Worm (Caenorhabditis elegans): ENCODE data around the gene K09F6.9.

Gene K09F6.9

DNA sequence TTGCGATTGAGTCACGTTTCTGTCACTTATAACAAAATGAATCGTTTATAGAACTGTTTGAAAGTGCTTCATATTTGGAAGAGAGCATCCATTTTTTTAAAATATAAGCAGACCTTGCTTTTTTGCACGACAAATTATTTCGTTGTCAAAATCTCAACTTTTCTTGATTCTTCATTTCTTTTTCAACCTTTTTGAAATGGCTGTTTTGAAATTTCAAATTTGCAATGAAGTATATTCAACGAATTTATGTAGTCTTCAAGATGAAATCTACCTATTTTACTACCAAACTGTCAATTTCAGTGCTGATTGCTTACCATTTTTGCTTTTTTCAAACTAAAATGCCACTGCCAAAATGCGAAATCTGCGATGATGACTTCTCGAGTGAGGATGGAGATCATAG is 24.2 kb upstream of the K09F6.9 start, which contains the start of gene B0281.3:
B0281.3 (plus strand) TSS at position 301 of the 400 bp plus-strand sequence.
- TF ChIP-seq klf-2 (GFP tag; conservative IDR thresholded peaks at IDR 0.05) (no peak), ztf-29 (GFP tag; IDR thresholded peaks at IDR 0.05) (no peak), med-1 (GFP tag; optimal IDR thresholded peaks at IDR 0.05; ENCODE audit: insufficient read depth) (no peak), T22C8.4 (GFP tag; IDR thresholded peaks at IDR 0.05) (no peak)

ce11 chrII:2305507-2305906 is 23.0 kb upstream of the K09F6.9 start:
- TF ChIP-seq ztf-29 (GFP tag; IDR thresholded peaks at IDR 0.05) = no peak
- no peak for TF ChIP-seq ref-1 (GFP tag; conservative IDR thresholded peaks at IDR 0.05)
- TF ChIP-seq klf-2 (GFP tag; conservative IDR thresholded peaks at IDR 0.05) = no peak
- TF ChIP-seq tab-1 (GFP tag; IDR thresholded peaks at IDR 0.05) = no peak
- TF ChIP-seq flt-1 (GFP tag; IDR thresholded peaks at IDR 0.05) = no peak
- no peak for TF ChIP-seq cog-1 (tag; optimal IDR thresholded peaks at IDR 0.05)
- no peak for TF ChIP-seq ztf-23 (GFP tag; IDR thresholded peaks at IDR 0.05)
- no peak for TF ChIP-seq med-1 (GFP tag; optimal IDR thresholded peaks at IDR 0.05; ENCODE audit: insufficient read depth)
- no peak for TF ChIP-seq T22C8.4 (GFP tag; IDR thresholded peaks at IDR 0.05)

- TF ChIP-seq T22C8.4 (GFP tag; IDR thresholded peaks at IDR 0.05) (no peak), ref-1 (GFP tag; conservative IDR thresholded peaks at IDR 0.05) (no peak), klf-2 (GFP tag; conservative IDR thresholded peaks at IDR 0.05) (no peak), ztf-23 (GFP tag; IDR thresholded peaks at IDR 0.05) (no peak), ztf-29 (GFP tag; IDR thresholded peaks at IDR 0.05) (no peak), tab-1 (GFP tag; IDR thresholded peaks at IDR 0.05) (no peak), med-1 (GFP tag; optimal IDR thresholded peaks at IDR 0.05; ENCODE audit: insufficient read depth) (no peak), cog-1 (tag; optimal IDR thresholded peaks at IDR 0.05) (no peak), flt-1 (GFP tag; IDR thresholded peaks at IDR 0.05) (no peak)
Observed at ce11 chrII:2304575-2304974, 22.1 kb upstream of the K09F6.9 start.

DNA sequence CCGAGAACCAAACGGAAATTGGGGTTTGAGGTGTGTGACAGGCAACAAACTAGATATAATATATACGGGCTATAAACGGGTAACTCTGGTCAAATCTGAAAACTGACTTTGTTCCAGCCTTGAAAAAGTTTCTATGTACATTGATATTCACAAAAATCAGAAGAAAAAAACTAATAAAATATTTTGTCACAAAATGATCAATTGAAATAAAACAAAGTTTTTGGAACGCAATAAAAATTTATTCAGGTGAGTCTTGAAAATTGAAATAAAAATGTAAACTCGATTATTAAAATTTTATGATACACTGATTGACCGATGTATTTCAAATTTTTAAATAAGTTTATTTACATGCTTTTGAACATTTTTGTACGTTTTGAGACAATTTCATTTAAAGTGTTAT is 19.8 kb upstream of the K09F6.9 start, which contains the start of gene B0281.6:
B0281.6 (minus strand) TSS at position 101 of the 400 bp plus-strand sequence.
- TF ChIP-seq cog-1 (tag; optimal IDR thresholded peaks at IDR 0.05) (no peak), flt-1 (GFP tag; IDR thresholded peaks at IDR 0.05) (no peak), ref-1 (GFP tag; conservative IDR thresholded peaks at IDR 0.05) (no peak), med-1 (GFP tag; optimal IDR thresholded peaks at IDR 0.05; ENCODE audit: insufficient read depth) (no peak), ztf-23 (GFP tag; IDR thresholded peaks at IDR 0.05) (no peak), ztf-29 (GFP tag; IDR thresholded peaks at IDR 0.05) (no peak), klf-2 (GFP tag; conservative IDR thresholded peaks at IDR 0.05) (no peak), T22C8.4 (GFP tag; IDR thresholded peaks at IDR 0.05) (no peak), tab-1 (GFP tag; IDR thresholded peaks at IDR 0.05) (no peak)

DNA sequence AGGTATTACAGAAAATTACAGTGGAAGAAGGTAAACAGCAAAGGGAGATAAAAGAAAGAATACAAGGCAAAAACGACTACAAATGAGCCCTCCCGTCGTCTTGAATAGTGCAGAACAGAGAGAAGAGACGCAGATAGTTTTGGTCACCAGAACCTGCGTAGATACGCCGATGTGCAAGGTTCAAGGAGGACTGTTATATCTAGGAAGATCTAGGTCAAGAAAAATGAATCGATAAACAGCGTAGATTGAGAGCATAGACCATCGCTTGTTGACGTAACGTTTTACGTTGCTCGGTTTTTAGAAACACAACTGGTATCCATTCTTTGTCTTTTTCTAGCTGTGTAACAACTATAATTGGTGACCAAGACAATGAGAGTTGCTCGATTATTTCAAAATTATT is 18.4 kb upstream of the K09F6.9 start, which contains the start of gene B0281.5:
B0281.5 (minus strand) TSS at position 101 of the 400 bp plus-strand sequence.
- no peak for TF ChIP-seq cog-1 (tag; optimal IDR thresholded peaks at IDR 0.05)
- TF ChIP-seq ztf-29 (GFP tag; IDR thresholded peaks at IDR 0.05) = no peak

DNA sequence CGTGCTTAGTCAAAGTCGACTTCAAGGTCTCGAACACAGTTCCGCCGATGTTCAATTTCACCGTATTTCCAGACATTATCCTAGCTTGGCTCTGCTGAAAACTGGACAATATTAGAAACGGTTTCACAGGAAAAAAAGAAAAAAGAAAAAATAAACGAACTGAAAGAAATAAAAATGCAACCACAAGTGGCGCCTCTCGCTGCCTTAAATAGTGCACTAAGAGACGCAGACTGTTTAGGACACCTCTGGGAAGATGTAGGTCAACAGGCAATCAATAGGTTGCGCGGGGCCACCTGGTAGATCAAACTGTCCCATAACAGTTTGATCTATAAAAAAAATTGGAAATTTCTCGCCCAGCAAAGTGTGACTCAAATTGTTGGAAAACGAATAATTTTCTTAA is 16.2 kb upstream of the K09F6.9 start, which contains the start of gene B0281.4:
B0281.4 (minus strand) TSS at position 101 of the 400 bp plus-strand sequence.
- TF ChIP-seq ztf-23 (GFP tag; IDR thresholded peaks at IDR 0.05) (no peak), flt-1 (GFP tag; IDR thresholded peaks at IDR 0.05) (no peak), klf-2 (GFP tag; conservative IDR thresholded peaks at IDR 0.05) (no peak), ztf-29 (GFP tag; IDR thresholded peaks at IDR 0.05) (no peak), med-1 (GFP tag; optimal IDR thresholded peaks at IDR 0.05; ENCODE audit: insufficient read depth) (no peak), ref-1 (GFP tag; conservative IDR thresholded peaks at IDR 0.05) (no peak), tab-1 (GFP tag; IDR thresholded peaks at IDR 0.05) (no peak), T22C8.4 (GFP tag; IDR thresholded peaks at IDR 0.05) (no peak), cog-1 (tag; optimal IDR thresholded peaks at IDR 0.05) (no peak)

DNA sequence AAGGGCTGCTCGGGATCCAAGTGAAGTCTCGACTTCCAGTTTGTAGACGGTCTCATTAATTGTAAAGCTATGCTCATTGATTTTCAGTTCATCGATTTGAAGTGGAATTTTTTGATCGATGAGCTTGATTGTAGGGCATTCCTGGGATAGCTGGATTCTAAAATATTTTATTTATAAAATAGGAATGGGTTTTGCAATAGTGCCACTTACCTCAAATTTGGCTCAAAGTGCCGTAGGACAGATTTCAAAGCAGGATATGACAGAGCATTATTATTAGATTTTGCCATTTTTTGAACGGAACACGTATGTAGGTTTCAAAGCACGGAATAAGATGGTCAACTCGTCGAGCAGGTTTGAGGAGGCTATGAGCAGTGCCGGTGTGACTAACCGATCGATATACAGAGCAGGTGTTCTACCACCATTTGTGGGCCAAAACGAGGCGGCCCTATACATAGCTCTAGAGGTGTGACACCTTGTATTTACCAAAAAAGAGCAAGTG is 13.4 kb upstream of the K09F6.9 start, which contains the start of gene fbxc-25:
fbxc-25 (minus strand) TSS at position 449 of the 499 bp plus-strand sequence.
- TF ChIP-seq med-1 (GFP tag; optimal IDR thresholded peaks at IDR 0.05; ENCODE audit: insufficient read depth) (no peak), T22C8.4 (GFP tag; IDR thresholded peaks at IDR 0.05) (no peak), tab-1 (GFP tag; IDR thresholded peaks at IDR 0.05) (no peak), ztf-29 (GFP tag; IDR thresholded peaks at IDR 0.05) (no peak), cog-1 (tag; optimal IDR thresholded peaks at IDR 0.05) (no peak), flt-1 (GFP tag; IDR thresholded peaks at IDR 0.05) (no peak), klf-2 (GFP tag; conservative IDR thresholded peaks at IDR 0.05) (no peak), ref-1 (GFP tag; conservative IDR thresholded peaks at IDR 0.05) (no peak), ztf-23 (GFP tag; IDR thresholded peaks at IDR 0.05) (no peak)

DNA sequence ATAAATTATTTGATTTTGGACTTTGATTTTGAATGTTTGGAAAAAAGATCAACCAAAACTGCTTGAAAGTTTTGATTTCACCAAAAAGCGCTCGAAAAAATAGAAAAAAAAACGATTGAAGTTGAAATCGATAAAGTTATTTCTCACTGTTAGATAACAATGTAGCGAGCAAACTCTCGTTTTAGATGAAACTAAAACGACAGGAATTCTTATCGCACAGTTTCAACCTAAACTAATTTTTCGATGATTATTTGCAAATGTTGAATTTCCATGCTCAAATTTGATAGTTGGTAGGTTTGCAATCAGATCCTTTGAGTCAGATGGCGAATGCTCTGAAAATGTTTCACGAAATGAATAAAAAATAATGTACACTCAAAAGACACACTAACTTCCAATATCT is 10.1 kb upstream of the K09F6.9 start:
- TF ChIP-seq ztf-23 (GFP tag; IDR thresholded peaks at IDR 0.05) (no peak), flt-1 (GFP tag; IDR thresholded peaks at IDR 0.05) (no peak), klf-2 (GFP tag; conservative IDR thresholded peaks at IDR 0.05) (no peak), tab-1 (GFP tag; IDR thresholded peaks at IDR 0.05) (no peak), ztf-29 (GFP tag; IDR thresholded peaks at IDR 0.05) (no peak), T22C8.4 (GFP tag; IDR thresholded peaks at IDR 0.05) (no peak), med-1 (GFP tag; optimal IDR thresholded peaks at IDR 0.05; ENCODE audit: insufficient read depth) (no peak), ref-1 (GFP tag; conservative IDR thresholded peaks at IDR 0.05) (no peak), cog-1 (tag; optimal IDR thresholded peaks at IDR 0.05) (no peak)

ce11 chrII:2292027-2292426 is 9.5 kb upstream of the K09F6.9 start, which contains the start of gene K09F6.7:
Gene K09F6.7, minus strand, starts transcription at chrII:2292127.
- TF ChIP-seq klf-2 (GFP tag; conservative IDR thresholded peaks at IDR 0.05) (no peak), ztf-29 (GFP tag; IDR thresholded peaks at IDR 0.05) (no peak), tab-1 (GFP tag; IDR thresholded peaks at IDR 0.05) (no peak), ref-1 (GFP tag; conservative IDR thresholded peaks at IDR 0.05) (no peak), cog-1 (tag; optimal IDR thresholded peaks at IDR 0.05) (no peak), ztf-23 (GFP tag; IDR thresholded peaks at IDR 0.05) (no peak), T22C8.4 (GFP tag; IDR thresholded peaks at IDR 0.05) (no peak), med-1 (GFP tag; optimal IDR thresholded peaks at IDR 0.05; ENCODE audit: insufficient read depth) (no peak)

DNA sequence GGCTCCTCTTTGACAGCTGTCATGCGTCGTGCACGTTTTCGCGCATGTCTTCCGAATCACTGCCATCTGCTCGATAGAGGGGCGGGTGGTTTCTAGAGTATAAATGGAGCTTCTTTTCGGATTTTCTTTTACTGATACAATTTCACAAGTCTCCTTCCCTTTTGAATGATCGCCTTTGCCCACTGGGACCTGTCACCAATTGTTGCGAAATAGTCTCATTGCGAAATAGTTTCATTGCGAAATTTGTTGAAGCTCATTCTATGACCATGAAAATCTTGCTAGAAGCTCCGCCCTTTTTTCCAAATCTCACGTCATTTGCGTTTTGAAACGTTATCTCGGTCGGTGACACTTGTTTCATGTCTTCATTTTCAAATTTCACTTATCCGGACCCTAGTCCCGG is 6.9 kb upstream of the K09F6.9 start:
- TF ChIP-seq ref-1 (GFP tag; conservative IDR thresholded peaks at IDR 0.05) = no peak
- no peak for TF ChIP-seq ztf-23 (GFP tag; IDR thresholded peaks at IDR 0.05)
- no peak for TF ChIP-seq med-1 (GFP tag; optimal IDR thresholded peaks at IDR 0.05; ENCODE audit: insufficient read depth)
- no peak for TF ChIP-seq flt-1 (GFP tag; IDR thresholded peaks at IDR 0.05)
- no peak for TF ChIP-seq T22C8.4 (GFP tag; IDR thresholded peaks at IDR 0.05)
- no peak for TF ChIP-seq cog-1 (tag; optimal IDR thresholded peaks at IDR 0.05)
- no peak for TF ChIP-seq tab-1 (GFP tag; IDR thresholded peaks at IDR 0.05)
- no peak for TF ChIP-seq ztf-29 (GFP tag; IDR thresholded peaks at IDR 0.05)
- no peak for TF ChIP-seq klf-2 (GFP tag; conservative IDR thresholded peaks at IDR 0.05)

All from whole organism, midembryonic.